Fruit fly (Drosophila melanogaster) whole organism, prepupa: ENCODE results near the gene Rev1.

ENCODE experiments used
- Blimp-1 ChIP-seq: fragments of 200-800 bp; sonication (Bioruptor generic); optimal IDR thresholded peaks from 3 replicates; lab custom pipeline; 2017; ENCODE audit warnings: missing biosample characterization, missing genetic modification characterization, mild to moderate bottlenecking, moderate library complexity, missing genetic modification reagents
- CG10669 ChIP-seq: fragments of 200-800 bp; sonication (Bioruptor generic); optimal IDR thresholded peaks from 3 replicates; lab custom pipeline; 2018; ENCODE audit warnings: missing biosample characterization, mild to moderate bottlenecking, missing genetic modification characterization, moderate library complexity
- CG11902 ChIP-seq: fragments of 200-800 bp; sonication (Bioruptor generic); optimal IDR thresholded peaks from 3 replicates; lab custom pipeline; 2016; ENCODE audit warnings: missing biosample characterization, missing genetic modification characterization
- CG15336 ChIP-seq: fragments of 200-800 bp; sonication (Bioruptor generic); IDR thresholded peaks from 2 replicates; pipeline ENCODE4 v1.3.6; 2022; ENCODE audit warnings: missing biosample characterization, missing genetic modification characterization
- CG1621 ChIP-seq: fragments of 200-800 bp; sonication (Bioruptor generic); optimal IDR thresholded peaks from 3 replicates; lab custom pipeline; 2018; ENCODE audit warnings: missing biosample characterization, mild to moderate bottlenecking, missing genetic modification characterization
- CG16779 ChIP-seq: fragments of 200-800 bp; sonication (Bioruptor generic); optimal IDR thresholded peaks from 3 replicates; lab custom pipeline; 2017; ENCODE audit warnings: missing biosample characterization, mild to moderate bottlenecking, missing genetic modification characterization
- CG31627 ChIP-seq: fragments of 200-800 bp; sonication (Bioruptor generic); optimal IDR thresholded peaks from 3 replicates; lab custom pipeline; 2016; ENCODE audit warnings: missing biosample characterization, missing genetic modification characterization
- CG32006 ChIP-seq: fragments of 200-800 bp; sonication (Bioruptor generic); optimal IDR thresholded peaks from 3 replicates; lab custom pipeline; 2017; ENCODE audit warnings: missing biosample characterization, mild to moderate bottlenecking, missing genetic modification characterization
- CG34406 ChIP-seq: fragments of 200-800 bp; sonication (Bioruptor generic); optimal IDR thresholded peaks from 3 replicates; lab custom pipeline; 2016; ENCODE audit warnings: missing biosample characterization, missing genetic modification characterization
- CG3919 ChIP-seq: fragments of 200-800 bp; sonication (Bioruptor generic); optimal IDR thresholded peaks from 3 replicates; lab custom pipeline; 2016; ENCODE audit warnings: missing biosample characterization, missing genetic modification characterization
- CG4318 ChIP-seq: fragments of 200-800 bp; sonication (Bioruptor generic); optimal IDR thresholded peaks from 3 replicates; lab custom pipeline; 2017; ENCODE audit warnings: missing biosample characterization, mild to moderate bottlenecking, missing genetic modification characterization
- CG6163 ChIP-seq: fragments of 200-800 bp; sonication (Bioruptor generic); IDR thresholded peaks from 3 replicates; pipeline ENCODE4 v1.3.6; 2022; ENCODE audit warnings: missing biosample characterization, missing genetic modification characterization
- CG6276 ChIP-seq: fragments of 200-800 bp; sonication (Bioruptor generic); optimal IDR thresholded peaks from 2 replicates; lab custom pipeline; 2017; ENCODE audit warnings: missing biosample characterization, mild to moderate bottlenecking, missing genetic modification characterization
- CG6792 ChIP-seq: fragments of 200-800 bp; sonication (Bioruptor generic); optimal IDR thresholded peaks from 3 replicates; lab custom pipeline; 2016; ENCODE audit warnings: missing biosample characterization, missing genetic modification characterization
- CG6808 ChIP-seq: fragments of 200-800 bp; sonication (Bioruptor generic); optimal IDR thresholded peaks from 3 replicates; lab custom pipeline; 2017; ENCODE audit warnings: missing biosample characterization, missing genetic modification characterization, mild to moderate bottlenecking, moderate library complexity, missing genetic modification reagents
- CG7368 ChIP-seq: fragments of 200-800 bp; sonication (Bioruptor generic); optimal IDR thresholded peaks from 3 replicates; lab custom pipeline; 2016; ENCODE audit warnings: missing biosample characterization, missing genetic modification characterization
- CG8119 ChIP-seq: fragments of 200-800 bp; sonication (Bioruptor generic); IDR thresholded peaks from 3 replicates; pipeline ENCODE4 v1.3.6; 2022; ENCODE audit warnings: missing biosample characterization, missing genetic modification characterization
- CG8319 ChIP-seq: fragments of 200-800 bp; sonication (Bioruptor generic); optimal IDR thresholded peaks from 3 replicates; lab custom pipeline; 2016; ENCODE audit warnings: missing biosample characterization, missing genetic modification characterization
- CG8632 ChIP-seq: fragments of 200-800 bp; sonication (Bioruptor generic); optimal IDR thresholded peaks from 3 replicates; lab custom pipeline; 2016; ENCODE audit warnings: missing biosample characterization, missing genetic modification characterization
- CG9139 ChIP-seq: fragments of 200-800 bp; sonication (Bioruptor generic); optimal IDR thresholded peaks from 3 replicates; lab custom pipeline; 2017; ENCODE audit warnings: missing biosample characterization, mild to moderate bottlenecking, missing genetic modification characterization
- Eip75B ChIP-seq: fragments of 200-800 bp; sonication (Bioruptor generic); optimal IDR thresholded peaks from 3 replicates; lab custom pipeline; 2016; ENCODE audit warnings: missing biosample characterization, missing genetic modification characterization
- Eip78C ChIP-seq: fragments of 200-800 bp; sonication (Bioruptor generic); peaks from one replicate; lab custom pipeline; 2016; ENCODE audit warnings: missing biosample characterization, missing genetic modification characterization
- Eip93F ChIP-seq: fragments of 200-800 bp; sonication (Bioruptor generic); optimal IDR thresholded peaks from 2 replicates; lab custom pipeline; 2016; ENCODE audit warnings: missing biosample characterization, mild to moderate bottlenecking, missing genetic modification characterization
- Ets21C ChIP-seq: fragments of 200-800 bp; sonication (Bioruptor generic); optimal IDR thresholded peaks from 3 replicates; lab custom pipeline; 2016; ENCODE audit warnings: missing biosample characterization, missing genetic modification characterization
- Hr38 ChIP-seq: sonication (Bioruptor generic); optimal IDR thresholded peaks from 2 replicates; lab custom pipeline; 2016; ENCODE audit warnings: missing biosample characterization, missing genetic modification characterization
- Hr39 ChIP-seq: fragments of 200-800 bp; sonication (Bioruptor generic); optimal IDR thresholded peaks from 2 replicates; lab custom pipeline; 2016; ENCODE audit warnings: missing biosample characterization, missing genetic modification characterization
- Lpt ChIP-seq: fragments of 200-800 bp; sonication (Bioruptor generic); optimal IDR thresholded peaks from 3 replicates; lab custom pipeline; 2016; ENCODE audit warnings: missing biosample characterization, missing genetic modification characterization
- Met ChIP-seq: fragments of 200-800 bp; sonication (Bioruptor generic); optimal IDR thresholded peaks from 3 replicates; lab custom pipeline; 2016; ENCODE audit warnings: missing biosample characterization, missing genetic modification characterization
- OdsH ChIP-seq: fragments of 200-800 bp; sonication (Bioruptor generic); optimal IDR thresholded peaks from 3 replicates; lab custom pipeline; 2016; ENCODE audit warnings: missing biosample characterization, missing genetic modification characterization
- Smox ChIP-seq: fragments of 200-800 bp; sonication (Bioruptor generic); optimal IDR thresholded peaks from 3 replicates; lab custom pipeline; 2016; ENCODE audit warnings: missing biosample characterization, missing genetic modification characterization
- Sox14 ChIP-seq: fragments of 200-800 bp; sonication (Bioruptor generic); optimal IDR thresholded peaks from 3 replicates; lab custom pipeline; 2016; ENCODE audit warnings: missing biosample characterization, missing genetic modification characterization
- Sox15 ChIP-seq: fragments of 200-800 bp; sonication (Bioruptor generic); optimal IDR thresholded peaks from 3 replicates; lab custom pipeline; 2016; ENCODE audit warnings: missing biosample characterization, missing genetic modification characterization
- achi ChIP-seq: fragments of 200-800 bp; sonication (Bioruptor generic); optimal IDR thresholded peaks from 3 replicates; lab custom pipeline; 2016; ENCODE audit warnings: missing biosample characterization, missing genetic modification characterization
- acj6 ChIP-seq: fragments of 200-800 bp; sonication (Bioruptor generic); optimal IDR thresholded peaks from 3 replicates; lab custom pipeline; 2016; ENCODE audit warnings: missing biosample characterization, missing genetic modification characterization
- dsx ChIP-seq: fragments of 200-800 bp; optimal IDR thresholded peaks from 3 replicates; lab custom pipeline; 2019; ENCODE audit warnings: missing biosample characterization, mild to moderate bottlenecking, missing genetic modification characterization, moderate library complexity; ENCODE audit not compliant: poor library complexity, severe bottlenecking
- eg ChIP-seq: fragments of 200-800 bp; sonication (Bioruptor generic); IDR thresholded peaks from 3 replicates; pipeline ENCODE4 v1.3.6; 2022; ENCODE audit warnings: missing biosample characterization, missing genetic modification characterization
- esn ChIP-seq: fragments of 200-800 bp; sonication (Bioruptor generic); optimal IDR thresholded peaks from 2 replicates; lab custom pipeline; 2016; ENCODE audit warnings: missing biosample characterization, mild to moderate bottlenecking, missing genetic modification characterization, moderate library complexity
- fd85E ChIP-seq: fragments of 200-800 bp; sonication (Bioruptor generic); optimal IDR thresholded peaks from 3 replicates; lab custom pipeline; 2016; ENCODE audit warnings: missing biosample characterization, missing genetic modification characterization
- fkh ChIP-seq: fragments of 200-800 bp; sonication (Bioruptor generic); optimal IDR thresholded peaks from 3 replicates; lab custom pipeline; 2017; ENCODE audit warnings: missing biosample characterization, mild to moderate bottlenecking, missing genetic modification characterization, moderate library complexity
- pdm3 ChIP-seq: fragments of 200-800 bp; sonication (Bioruptor generic); optimal IDR thresholded peaks from 3 replicates; lab custom pipeline; 2016; ENCODE audit warnings: missing biosample characterization, missing genetic modification characterization
- salr ChIP-seq, 2 experiments: fragments of 200-800 bp; sonication (Bioruptor generic); optimal IDR thresholded peaks; 3 replicates each; lab custom pipeline; 2016 to 2018; ENCODE audit warnings: missing biosample characterization in 2 of 2, missing genetic modification characterization in 2 of 2, mild to moderate bottlenecking in 1 of 2
- spab ChIP-seq: fragments of 200-800 bp; sonication (Bioruptor generic); optimal IDR thresholded peaks from 2 replicates; lab custom pipeline; 2017; ENCODE audit warnings: missing biosample characterization, mild to moderate bottlenecking, missing genetic modification characterization, missing genetic modification reagents
- svp ChIP-seq: fragments of 200-800 bp; sonication (Bioruptor generic); peaks from one replicate; lab custom pipeline; 2016; ENCODE audit warnings: missing biosample characterization, missing genetic modification characterization
- topi ChIP-seq: fragments of 200-800 bp; sonication (Bioruptor generic); optimal IDR thresholded peaks from 3 replicates; lab custom pipeline; 2016; ENCODE audit warnings: missing biosample characterization, missing genetic modification characterization
- vri ChIP-seq: fragments of 200-800 bp; sonication (Bioruptor generic); optimal IDR thresholded peaks from 3 replicates; lab custom pipeline; 2016; ENCODE audit warnings: missing biosample characterization, mild to moderate bottlenecking, missing genetic modification characterization

The Rev1 gene

DNA sequence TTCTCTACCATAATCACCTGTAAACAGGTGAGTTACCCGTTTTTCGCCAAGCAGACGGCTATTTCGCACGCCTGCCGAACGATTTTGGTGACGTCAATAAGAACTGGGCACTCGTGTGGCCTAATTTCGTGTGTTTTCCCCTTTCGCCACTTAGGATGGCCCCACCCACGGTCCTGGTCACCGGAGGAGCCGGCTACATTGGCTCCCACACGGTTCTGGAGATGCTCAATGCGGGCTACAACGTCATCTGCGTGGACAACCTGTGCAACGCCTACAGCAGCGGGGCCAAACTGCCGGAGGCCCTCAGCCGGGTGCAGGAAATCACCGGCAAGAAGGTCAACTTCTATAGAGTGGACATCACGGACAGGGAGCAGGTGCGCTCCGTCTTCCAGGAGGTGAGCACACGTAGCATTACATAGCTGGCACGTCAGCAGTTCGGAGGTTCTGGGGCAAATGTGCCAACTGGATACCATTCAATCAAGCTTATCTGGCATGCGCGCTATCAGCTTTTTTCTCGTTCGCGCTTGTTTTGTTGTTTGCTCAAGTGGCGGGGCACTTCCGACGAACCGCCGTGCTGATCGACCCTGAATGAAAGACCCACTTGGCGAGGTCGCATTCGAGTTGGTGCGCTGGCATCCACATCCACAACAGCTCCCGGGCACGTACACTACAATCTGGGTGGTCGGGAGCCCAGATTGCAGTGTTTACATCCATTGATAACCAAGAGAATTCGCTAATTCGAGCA, 5.0 kb upstream of the Rev1 start:
- TF ChIP-seq Eip75B, result no peak
- no peak for TF ChIP-seq CG32006 (GFP tag; lab: Kevin White, UChicago)
- TF ChIP-seq fkh, result peak; percentile 62
- 0 out of 3 replicates have a peak, but pooled peaks have one; percentile 22 for TF ChIP-seq CG6163 (GFP tag; lab: Robert Waterston, UW)
- TF ChIP-seq svp (GFP tag; lab: Kevin White, UChicago), result peak; percentile 68
- TF ChIP-seq Eip78C (GFP tag; lab: Kevin White, UChicago), result peak; percentile 17
- no peak for TF ChIP-seq Lpt (GFP tag; lab: Kevin White, UChicago)

DNA sequence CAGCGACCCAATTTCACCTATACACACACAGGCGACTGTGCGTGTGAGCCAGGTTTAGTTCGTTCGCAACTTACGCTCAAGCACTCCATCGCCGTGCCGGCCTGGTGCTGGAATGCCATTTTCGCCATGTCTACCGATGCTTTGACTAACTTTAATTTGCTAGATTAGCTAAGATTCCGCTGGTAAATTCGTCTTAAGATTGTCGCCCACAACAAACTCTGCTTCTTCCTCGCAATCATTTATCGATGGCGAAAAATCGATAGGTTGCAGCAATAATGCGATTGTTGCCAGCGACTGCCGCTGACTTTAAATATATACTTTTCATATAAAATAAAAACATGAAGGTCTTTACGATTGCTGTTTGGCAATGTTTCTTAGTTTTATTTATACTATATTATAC, 1.5 kb upstream of the Rev1 start, which contains the start of gene CG3402:
Gene CG3402, minus strand, starts transcription at position 245 of the 400 bp plus-strand sequence.
- TF ChIP-seq Eip78C (GFP tag; lab: Kevin White, UChicago) (peak; percentile 22), CG1621 (tag; lab: Kevin White, UChicago) (no peak), CG6163 (GFP tag; lab: Robert Waterston, UW) (0 out of 3 replicates have a peak, but pooled peaks have one; percentile 8), Eip75B (no peak), Eip93F (GFP tag; lab: Kevin White, UChicago) (no peak), CG6276 (no peak), svp (GFP tag; lab: Kevin White, UChicago) (peak; percentile 63), CG8319 (no peak), CG32006 (GFP tag; lab: Kevin White, UChicago) (no peak)

DNA sequence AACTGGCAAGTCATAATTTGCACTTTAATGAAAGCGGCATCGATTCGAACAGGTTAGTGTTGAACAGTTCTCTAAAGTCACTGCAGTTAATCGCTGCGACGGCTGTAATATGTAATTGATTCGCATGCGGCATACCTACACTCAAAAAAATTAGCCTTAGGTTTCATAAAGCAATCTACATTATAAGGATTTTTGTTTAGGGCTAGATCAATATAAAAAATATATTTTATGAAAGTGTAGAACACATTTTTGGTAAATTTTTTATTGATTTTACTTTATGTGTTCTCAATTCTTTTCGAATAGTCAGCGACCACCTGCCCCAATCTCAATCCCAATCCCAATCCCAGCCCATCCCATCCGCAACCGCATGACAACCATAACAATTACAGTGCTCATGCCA, 4.1 kb downstream of the Rev1 start:
- no peak for TF ChIP-seq CG16779 (tag; lab: Kevin White, UChicago)
- TF ChIP-seq CG8319, result no peak
- TF ChIP-seq Sox15 (GFP tag; lab: Kevin White, UChicago), result no peak
- TF ChIP-seq topi (GFP tag; lab: Kevin White, UChicago), result peak; percentile 3
- no peak for TF ChIP-seq Blimp-1
- no peak for TF ChIP-seq Hr38 (GFP tag; lab: Kevin White, UChicago)
- TF ChIP-seq Sox14 (GFP tag; lab: Kevin White, UChicago), result peak; percentile 2
- no peak for TF ChIP-seq fd85E
- TF ChIP-seq CG7368, result no peak
- peak; percentile 3 for TF ChIP-seq spab
- peak; percentile 74 for TF ChIP-seq Eip78C (GFP tag; lab: Kevin White, UChicago)
- no peak for TF ChIP-seq CG4318 (GFP tag; lab: Kevin White, UChicago)
- TF ChIP-seq CG10669 (GFP tag; lab: Kevin White, UChicago), result no peak
- peak; percentile 12 for TF ChIP-seq pdm3 (GFP tag; lab: Kevin White, UChicago)
- no peak for TF ChIP-seq CG34406 (GFP tag; lab: Kevin White, UChicago)
- peak; percentile 20 for TF ChIP-seq OdsH
- TF ChIP-seq Met (GFP tag; lab: Kevin White, UChicago), result no peak
- TF ChIP-seq Lpt (GFP tag; lab: Kevin White, UChicago), result no peak
- TF ChIP-seq CG6276, result no peak
- TF ChIP-seq CG15336, result peak; percentile 59
- no peak for TF ChIP-seq Eip93F (GFP tag; lab: Kevin White, UChicago)
- no peak for TF ChIP-seq salr (GFP tag; optimal IDR thresholded peaks at IDR 0.05; lab: Kevin White, UChicago)
- peak; percentile 19 for TF ChIP-seq CG6808 (GFP tag; lab: Kevin White, UChicago)
- TF ChIP-seq vri (GFP tag; lab: Kevin White, UChicago), result no peak
- no peak for TF ChIP-seq CG8632 (GFP tag; lab: Kevin White, UChicago)
- TF ChIP-seq CG9139 (GFP tag; lab: Kevin White, UChicago), result no peak
- TF ChIP-seq CG8119, result peak; percentile 32; the same call in 1 of the 3 replicates
- peak; percentile 24 for TF ChIP-seq CG3919 (GFP tag; lab: Kevin White, UChicago)
- no peak for TF ChIP-seq Ets21C (GFP tag; lab: Kevin White, UChicago)
- TF ChIP-seq svp (GFP tag; lab: Kevin White, UChicago), result peak; percentile 54
- TF ChIP-seq eg, result peak; percentile 47; the same call in 2 of the 3 replicates
- no peak for TF ChIP-seq fkh
- no peak for TF ChIP-seq CG31627 (GFP tag; lab: Kevin White, UChicago)
- TF ChIP-seq dsx (GFP tag; lab: Kevin White, UChicago), result peak; percentile 0
- TF ChIP-seq acj6 (GFP tag; lab: Kevin White, UChicago), result no peak
- TF ChIP-seq Hr39, result no peak
- no peak for TF ChIP-seq CG11902
- TF ChIP-seq CG6792 (GFP tag; lab: Kevin White, UChicago), result no peak
- peak; percentile 43 for TF ChIP-seq CG32006 (GFP tag; lab: Kevin White, UChicago)
- TF ChIP-seq esn (GFP tag; lab: Kevin White, UChicago), result no peak
- no peak for TF ChIP-seq Smox
- TF ChIP-seq achi (GFP tag; lab: Kevin White, UChicago), result peak; percentile 1
- no peak for TF ChIP-seq CG1621 (tag; lab: Kevin White, UChicago)
